Fruit fly (Drosophila melanogaster): ENCODE measurements around the gene CG43736.

CG43736 gene

dm6 chrX:6820703-6821102 is 43.0 kb upstream of the CG43736 start, which contains the start of the genes Nf-YC and xit (continued):
- TF ChIP-seq Hr78 (GFP tag; optimal IDR thresholded peaks at IDR 0.05) = no peak
- no peak for TF ChIP-seq CG9876 (GFP tag; optimal IDR thresholded peaks at IDR 0.05)
- TF ChIP-seq CG34224 (GFP tag; IDR thresholded peaks at IDR 0.05; ENCODE audit: partially characterized antibody) = peak; percentile 63; the same call in 2 of the 3 replicates
- TF ChIP-seq vfl (GFP tag; optimal IDR thresholded peaks at IDR 0.05) = no peak
- TF ChIP-seq Rx (GFP tag; IDR thresholded peaks at IDR 0.05) = no peak
- no peak for TF ChIP-seq Abd-B (GFP tag; optimal IDR thresholded peaks at IDR 0.05)
- TF ChIP-seq mam (GFP tag; optimal IDR thresholded peaks at IDR 0.05) = peak; percentile 33
- TF ChIP-seq Antp (GFP tag; optimal IDR thresholded peaks at IDR 0.05) = peak; percentile 11
- no peak for TF ChIP-seq CG7786 (GFP tag; optimal IDR thresholded peaks at IDR 0.05)
- TF ChIP-seq CG8944 (GFP tag; optimal IDR thresholded peaks at IDR 0.05) = no peak
- TF ChIP-seq sens-2 (GFP tag; IDR thresholded peaks at IDR 0.05) = no peak
- peak; percentile 63 for TF ChIP-seq bbx (GFP tag; IDR thresholded peaks at IDR 0.05; ENCODE audit: partially characterized antibody)
- TF ChIP-seq crol (GFP tag; IDR thresholded peaks at IDR 0.05) = no peak
- no peak for TF ChIP-seq CG4282 (GFP tag; optimal IDR thresholded peaks at IDR 0.05)
- peak; percentile 11 for TF ChIP-seq CG8924 (tag; optimal IDR thresholded peaks at IDR 0.05)
- TF ChIP-seq ro (GFP tag; IDR thresholded peaks at IDR 0.05) = no peak
- no peak for TF ChIP-seq Mes4 (GFP tag; optimal IDR thresholded peaks at IDR 0.05)
- TF ChIP-seq ap (GFP tag; IDR thresholded peaks at IDR 0.05) = no peak
- TF ChIP-seq MBD-R2 (GFP tag; IDR thresholded peaks at IDR 0.05) = peak; percentile 95
- TF ChIP-seq HmgD (GFP tag; optimal IDR thresholded peaks at IDR 0.05) = peak; percentile 36
- no peak for TF ChIP-seq bab2 (GFP tag; optimal IDR thresholded peaks at IDR 0.05)
- no peak for TF ChIP-seq CG2678 (tag; optimal IDR thresholded peaks at IDR 0.05)
- TF ChIP-seq CG8281 (tag; optimal IDR thresholded peaks at IDR 0.05) = no peak
- TF ChIP-seq prd (optimal IDR thresholded peaks at IDR 0.05) = no peak
- TF ChIP-seq prd (GFP tag; IDR thresholded peaks at IDR 0.05) = 0 out of 3 replicates have a peak, but pooled peaks have one; percentile 17
- no peak for TF ChIP-seq CG8359 (GFP tag; optimal IDR thresholded peaks at IDR 0.05; ENCODE audit: borderline replicate concordance)
- TF ChIP-seq cwo (GFP tag; optimal IDR thresholded peaks at IDR 0.05) = no peak
- TF ChIP-seq hbn (GFP tag; IDR thresholded peaks at IDR 0.05; ENCODE audit: partially characterized antibody) = peak; percentile 51; the same call in 1 of the 2 replicates
- no peak for TF ChIP-seq CG6272 (GFP tag; IDR thresholded peaks at IDR 0.05)
- no peak for TF ChIP-seq pfk (GFP tag; optimal IDR thresholded peaks at IDR 0.05)
- no peak for TF ChIP-seq CG10543 (GFP tag; optimal IDR thresholded peaks at IDR 0.05)
- no peak for TF ChIP-seq CG43689 (GFP tag; IDR thresholded peaks at IDR 0.05)
- TF ChIP-seq insv (GFP tag; optimal IDR thresholded peaks at IDR 0.05) = peak in 1 of 2 experiments; percentile 37
- no peak for TF ChIP-seq CG12659 (GFP tag; optimal IDR thresholded peaks at IDR 0.05)
- no peak for TF ChIP-seq Hmr (GFP tag; optimal IDR thresholded peaks at IDR 0.05)
- peak; percentile 57; the same call in 1 of the 3 replicates for TF ChIP-seq Opbp (GFP tag; IDR thresholded peaks at IDR 0.05; ENCODE audit: partially characterized antibody)
- no peak for TF ChIP-seq CG11696 (GFP tag; IDR thresholded peaks at IDR 0.05)
- no peak for TF ChIP-seq H2.0 (GFP tag; IDR thresholded peaks at IDR 0.05)
- peak; percentile 72 for TF ChIP-seq Sry-δ (GFP tag; optimal IDR thresholded peaks at IDR 0.05)
- no peak for TF ChIP-seq ase (GFP tag; IDR thresholded peaks at IDR 0.05)
- TF ChIP-seq Jarid2 (GFP tag; optimal IDR thresholded peaks at IDR 0.05) = no peak
- TF ChIP-seq exex (tag; optimal IDR thresholded peaks at IDR 0.05) = no peak
- TF ChIP-seq CG4404 (GFP tag; IDR thresholded peaks at IDR 0.05) = no peak
- TF ChIP-seq CG11504 (tag; optimal IDR thresholded peaks at IDR 0.05) = no peak
- TF ChIP-seq lola (GFP tag; optimal IDR thresholded peaks at IDR 0.05) = no peak
- no peak for TF ChIP-seq Drgx (GFP tag; IDR thresholded peaks at IDR 0.05)
- TF ChIP-seq CG10366 (GFP tag; IDR thresholded peaks at IDR 0.05) = no peak
- peak; percentile 24 for TF ChIP-seq zfh2 (GFP tag; optimal IDR thresholded peaks at IDR 0.05)
- no peak for TF ChIP-seq Tbp (GFP tag; optimal IDR thresholded peaks at IDR 0.05)
- no peak for TF ChIP-seq sqz (GFP tag; optimal IDR thresholded peaks at IDR 0.05)
- TF ChIP-seq CG13424 (tag; optimal IDR thresholded peaks at IDR 0.05) = peak; percentile 13

Measured in whole organism, embryonic.